Worm (Caenorhabditis elegans): ENCODE results near the gene nlp-67.

ce11 chrX:16204310-16204709, 20.1 kb downstream of the nlp-67 start:
- TF ChIP-seq flt-1 (GFP tag; IDR thresholded peaks at IDR 0.05) (no peak), sea-1 (GFP tag; conservative IDR thresholded peaks at IDR 0.05) (no peak), hmbx-1 (tag; optimal IDR thresholded peaks at IDR 0.05) (no peak), ama-1 (optimal IDR thresholded peaks at IDR 0.05) (no peak)

All from whole organism, early embryonic.